Worm (Caenorhabditis elegans) whole organism, L1 larva: ENCODE measurements around the gene srj-20.
"Not testable (repeated sequence)": the region's sequence is repeated elsewhere in the genome, so short reads cannot be mapped to it uniquely, and the experiment has no call there.

Experiments
- F16B12.6 ChIP-seq: fragments of 150-350 bp; optimal IDR thresholded peaks from 2 replicates; lab custom pipeline; 2014; ENCODE audit warnings: missing biosample characterization, missing genetic modification characterization
- aly-2 ChIP-seq: fragments of 150-350 bp; optimal IDR thresholded peaks from 2 replicates; lab custom pipeline; 2014; ENCODE audit warnings: missing biosample characterization, missing genetic modification characterization
- ceh-63 ChIP-seq: fragments of 200-800 bp; sonication (Bioruptor generic); optimal IDR thresholded peaks from 2 replicates; lab custom pipeline; 2018; ENCODE audit warnings: mild to moderate bottlenecking, missing genetic modification characterization, missing compliant biosample characterization
- ceh-8 ChIP-seq: fragments of 200-800 bp; sonication (Bioruptor generic); optimal IDR thresholded peaks from 2 replicates; lab custom pipeline; 2018; ENCODE audit warnings: mild to moderate bottlenecking, missing genetic modification characterization, moderate library complexity, missing compliant biosample characterization
- ceh-88 ChIP-seq: fragments of 200-800 bp; sonication (Bioruptor generic); IDR thresholded peaks from 2 replicates; pipeline ENCODE4 v1.3.6; 2022; ENCODE audit warnings: missing genetic modification characterization, missing compliant biosample characterization
- ces-1 ChIP-seq: fragments of 150-350 bp; optimal IDR thresholded peaks from 2 replicates; lab custom pipeline; 2014; ENCODE audit warnings: missing biosample characterization, missing genetic modification reagents, missing genetic modification characterization
- efl-1 ChIP-seq, 4 experiments: fragments of 150-350 bp; optimal IDR thresholded peaks in 3 of 4; peaks in 1 of 4; 1 replicate in 1 of 4; 2 replicates in 3 of 4; lab custom pipeline; 2014; ENCODE audit warnings: missing biosample characterization in 2 of 4, missing genetic modification characterization in 2 of 4, missing genetic modification reagents in 2 of 4
- egl-13 ChIP-seq: sonication (generic microtip); optimal IDR thresholded peaks from 2 replicates; lab custom pipeline; 2016; ENCODE audit warnings: missing genotype, missing genetic modification reagents, missing genetic modification characterization, missing compliant biosample characterization
- egl-27 ChIP-seq, 2 experiments: fragments of 150-350 bp in 1 of 2; sonication (generic microtip); optimal IDR thresholded peaks; 3 replicates each; lab custom pipeline; 2017 to 2018; ENCODE audit warnings: missing biosample characterization in 2 of 2, missing genetic modification characterization in 2 of 2, missing genetic modification reagents in 2 of 2
- elt-2 ChIP-seq: sonication (generic microtip); optimal IDR thresholded peaks from 2 replicates; lab custom pipeline; 2016; ENCODE audit warnings: missing genetic modification characterization, mild to moderate bottlenecking, inconsistent platforms, missing compliant biosample characterization, missing genetic modification reagents
- elt-3 ChIP-seq, 6 experiments: fragments of 150-350 bp in 1 of 6; sonication (generic microtip); optimal IDR thresholded peaks; 2 replicates each; lab custom pipeline; 2017 to 2018; ENCODE audit warnings: missing biosample characterization in 6 of 6, missing genetic modification characterization in 6 of 6, inconsistent platforms in 1 of 6
- hpl-2 ChIP-seq: fragments of 150-350 bp; optimal IDR thresholded peaks from 2 replicates; lab custom pipeline; 2014; ENCODE audit warnings: missing biosample characterization, missing genetic modification reagents, missing genetic modification characterization
- irx-1 ChIP-seq: sonication (generic microtip); optimal IDR thresholded peaks from 2 replicates; lab custom pipeline; 2016; ENCODE audit warnings: missing genetic modification characterization, missing compliant biosample characterization
- lin-15B ChIP-seq: fragments of 150-350 bp; sonication (generic microtip); optimal IDR thresholded peaks from 3 replicates; lab custom pipeline; 2014; ENCODE audit warnings: missing biosample characterization, missing genetic modification characterization
- mep-1 ChIP-seq: fragments of 150-350 bp; optimal IDR thresholded peaks from 2 replicates; lab custom pipeline; 2014; ENCODE audit warnings: missing biosample characterization, missing genetic modification characterization
- nhr-11 ChIP-seq: fragments of 150-350 bp; optimal IDR thresholded peaks from 2 replicates; lab custom pipeline; 2014; ENCODE audit warnings: missing biosample characterization, missing genetic modification characterization
- nhr-19 ChIP-seq: fragments of 200-800 bp; sonication (Bioruptor generic); conservative IDR thresholded peaks from 2 replicates; pipeline ENCODE4 v1.3.6; 2022; ENCODE audit warnings: missing genetic modification characterization, missing compliant biosample characterization
- nhr-47 ChIP-seq: sonication (generic microtip); optimal IDR thresholded peaks from 2 replicates; lab custom pipeline; 2016; ENCODE audit warnings: mild to moderate bottlenecking, missing genetic modification characterization, moderate library complexity, missing compliant biosample characterization
- nhr-71 ChIP-seq: sonication (generic microtip); optimal IDR thresholded peaks from 2 replicates; lab custom pipeline; 2016; ENCODE audit warnings: mild to moderate bottlenecking, missing genetic modification characterization, moderate library complexity, missing compliant biosample characterization
- nhr-85 ChIP-seq: sonication (generic microtip); peaks from one replicate; lab custom pipeline; 2016; ENCODE audit warnings: missing genetic modification characterization, inconsistent platforms, missing compliant biosample characterization
- sptf-1 ChIP-seq: fragments of 150-350 bp; optimal IDR thresholded peaks from 2 replicates; lab custom pipeline; 2014; ENCODE audit warnings: missing biosample characterization, missing genetic modification characterization

Gene srj-20

DNA sequence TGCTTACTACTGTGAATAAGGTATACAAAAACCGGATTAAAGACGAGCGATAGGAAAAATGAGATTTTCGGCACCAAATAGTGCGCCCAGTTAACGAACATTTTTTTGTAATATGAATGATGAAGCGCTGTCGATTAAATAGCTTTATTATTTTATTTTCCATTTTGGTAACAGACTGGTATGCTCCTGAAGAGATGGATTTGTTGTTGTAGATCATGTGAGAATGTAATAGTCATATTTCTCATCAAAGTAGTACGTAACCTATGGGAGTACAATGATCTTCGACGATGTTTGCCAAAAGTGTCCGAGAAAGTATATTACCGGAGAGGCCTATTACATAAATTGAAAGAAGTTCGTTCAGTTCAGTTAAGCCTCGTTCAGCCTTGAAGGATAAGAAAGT lies 2.4 kb downstream of the srj-20 start, which contains the start of gene srj-19:
TSS of gene srj-19 (minus strand) at position 101 of the 400 bp plus-strand sequence.
- TF ChIP-seq elt-2, result no peak
- TF ChIP-seq nhr-85 (tag; lab: Kevin White, UChicago), result no peak
- no peak for TF ChIP-seq nhr-47 (tag; lab: Kevin White, UChicago)
- TF ChIP-seq sptf-1 (tag; lab: Kevin White, UChicago), result no peak
- TF ChIP-seq aly-2, result no peak
- TF ChIP-seq egl-13 (tag; lab: Kevin White, UChicago), result no peak

DNA sequence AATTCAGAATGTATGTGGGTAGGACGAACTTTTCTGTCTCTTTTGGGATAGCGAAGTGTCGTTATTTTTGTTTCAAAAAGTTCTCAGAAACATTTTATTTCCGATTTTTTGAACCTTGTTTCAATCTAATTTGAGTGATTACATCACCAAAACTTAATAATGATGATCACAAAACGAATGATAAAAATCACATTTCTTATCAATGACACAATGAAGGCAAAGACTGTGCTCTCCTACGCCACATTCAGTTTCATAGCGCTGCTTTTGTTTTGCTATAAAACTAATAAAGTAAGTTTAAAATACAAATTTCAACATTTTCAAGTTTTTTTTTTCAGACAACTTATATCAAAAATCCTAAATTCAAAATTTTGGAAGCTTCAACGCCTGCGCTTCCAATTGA lies 7.5 kb downstream of the srj-20 start, which contains the start of gene Y45G12C.1:
TSS of gene Y45G12C.1 (plus strand) at position 159 of the 400 bp plus-strand sequence.
- TF ChIP-seq nhr-19 (GFP tag; lab: Robert Waterston, UW) (no peak), lin-15B (tag; lab: Kevin White, UChicago) (no peak), F16B12.6 (tag; lab: Kevin White, UChicago) (no peak), ceh-63 (no peak), irx-1 (no peak), nhr-11 (no peak), hpl-2 (GFP tag; lab: Kevin White, UChicago) (no peak), ceh-8 (no peak), nhr-71 (no peak), ceh-88 (no peak)
- TF ChIP-seq, all 84 proteins: peak for 0

DNA sequence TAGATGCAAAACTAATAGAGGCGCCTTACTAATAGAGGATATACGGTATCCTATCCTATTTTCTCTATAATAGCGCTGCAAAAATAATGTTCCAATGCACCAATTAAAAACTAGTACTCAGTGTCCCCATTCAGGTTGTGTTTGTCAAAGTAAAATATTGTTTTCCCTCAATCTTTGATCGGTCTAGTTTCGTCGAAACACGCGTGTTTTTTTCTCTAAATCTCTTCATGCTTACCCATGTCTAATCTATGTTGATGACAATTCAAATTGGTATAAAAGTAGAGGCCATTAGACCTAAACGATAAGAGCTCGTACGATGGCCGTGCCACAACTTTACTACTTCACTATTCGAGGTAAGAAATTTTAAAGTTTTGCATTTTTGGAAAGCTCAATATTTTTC lies 11.6 kb downstream of the srj-20 start, which contains the start of gene gst-10:
TSS of gene gst-10 (plus strand) at position 301 of the 400 bp plus-strand sequence.
- not testable (repeated sequence) for TF ChIP-seq elt-3 (tag; optimal IDR thresholded peaks at IDR 0.05; lab: Kevin White, UChicago); F16B12.6 (tag; lab: Kevin White, UChicago); mep-1 (tag; lab: Kevin White, UChicago)

DNA sequence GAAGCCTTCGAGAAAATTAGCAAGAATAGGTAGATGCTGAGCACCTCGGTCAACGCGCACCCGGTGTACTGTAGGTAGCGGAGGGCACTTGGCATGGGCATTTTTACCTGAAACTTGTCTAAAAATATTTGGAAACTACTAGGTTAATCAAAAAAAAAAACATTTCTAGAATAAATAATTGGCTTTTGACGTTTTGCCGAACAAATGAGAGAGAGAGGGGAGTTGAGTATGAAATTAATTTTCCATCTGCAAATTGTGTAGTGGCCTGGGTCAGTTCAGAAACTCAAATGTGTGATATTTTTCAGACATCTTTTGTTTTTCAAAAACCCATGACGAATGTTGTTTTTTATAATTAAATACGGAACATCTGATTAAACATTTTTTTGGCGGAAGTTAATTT lies 36.7 kb downstream of the srj-20 start, which contains the start of gene Y45G12C.10:
TSS of gene Y45G12C.10 (minus strand) at position 101 of the 400 bp plus-strand sequence.
- not testable (repeated sequence) for TF ChIP-seq efl-1 (optimal IDR thresholded peaks at IDR 0.05; lab: Kevin White, UChicago); efl-1 (GFP tag; optimal IDR thresholded peaks at IDR 0.05 in 1 of 2; lab: Kevin White, UChicago); egl-27 (tag; optimal IDR thresholded peaks at IDR 0.05; lab: Kevin White, UChicago); ces-1 (GFP tag; lab: Kevin White, UChicago)
